Worm (Caenorhabditis elegans): ENCODE measurements around the gene ani-2.

ce11 chrII:6349968-6350367, 15.2 kb downstream of the ani-2 start:
- no peak for TF ChIP-seq him-1 (tag; optimal IDR thresholded peaks at IDR 0.05)
- TF ChIP-seq W03F9.2 (tag; optimal IDR thresholded peaks at IDR 0.05), result no peak

All from whole organism, L4/young adult.